Fruit fly (Drosophila melanogaster) whole organism, pupa: Measurements from ENCODE around the gene mri.

Experiments used
- CG15710 ChIP-seq: fragments of 200-800 bp; sonication (Bioruptor generic); optimal IDR thresholded peaks from 2 replicates; lab custom pipeline; 2018; ENCODE audit warnings: missing biosample characterization, mild to moderate bottlenecking, missing genetic modification characterization, moderate library complexity
- CG17806 ChIP-seq: fragments of 200-800 bp; sonication (Bioruptor generic); optimal IDR thresholded peaks from 2 replicates; lab custom pipeline; 2018; ENCODE audit warnings: missing biosample characterization, mild to moderate bottlenecking, missing genetic modification characterization, moderate library complexity
- CG34367 ChIP-seq: fragments of 200-800 bp; sonication (Bioruptor generic); optimal IDR thresholded peaks from 2 replicates; lab custom pipeline; 2018; ENCODE audit warnings: missing biosample characterization, mild to moderate bottlenecking, missing genetic modification characterization
- CG8159 ChIP-seq: fragments of 200-800 bp; sonication (Bioruptor generic); optimal IDR thresholded peaks from 3 replicates; lab custom pipeline; 2018; ENCODE audit warnings: missing biosample characterization, mild to moderate bottlenecking, missing genetic modification characterization, moderate library complexity
- EcR ChIP-seq: fragments of 200-800 bp; sonication (Bioruptor generic); optimal IDR thresholded peaks from 3 replicates; lab custom pipeline; 2019; ENCODE audit warnings: missing biosample characterization, missing genetic modification characterization, mild to moderate bottlenecking, moderate library complexity, missing genetic modification reagents
- Pif1A ChIP-seq: fragments of 200-800 bp; sonication (Bioruptor generic); optimal IDR thresholded peaks from 3 replicates; lab custom pipeline; 2016; ENCODE audit warnings: missing biosample characterization, missing genetic modification characterization
- fd96Ca ChIP-seq: fragments of 200-800 bp; sonication (Bioruptor generic); IDR thresholded peaks from 3 replicates; pipeline ENCODE4 v1.3.6; 2022; ENCODE audit warnings: missing biosample characterization, missing genetic modification characterization

DNA sequence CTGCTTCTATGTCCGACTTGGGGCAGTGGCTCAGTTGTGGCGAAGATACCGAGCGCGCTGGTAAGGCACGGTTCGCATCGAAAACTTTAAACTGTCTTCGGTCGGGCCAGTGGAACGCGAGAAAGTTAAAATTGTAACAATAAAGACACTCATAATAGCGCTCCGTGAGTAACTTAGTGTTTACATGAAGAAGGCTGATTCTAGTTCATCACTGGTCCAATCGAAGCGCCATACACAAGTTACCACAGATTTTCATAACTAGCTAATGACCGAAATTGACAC, 19.8 kb upstream of the mri start:
- TF ChIP-seq CG34367 (tag; lab: Kevin White, UChicago) (no peak), Pif1A (GFP tag; lab: Kevin White, UChicago) (no peak), CG8159 (tag; lab: Kevin White, UChicago) (no peak), CG15710 (tag; lab: Kevin White, UChicago) (no peak), fd96Ca (GFP tag; lab: Robert Waterston, UW) (no peak), CG17806 (tag; lab: Kevin White, UChicago) (no peak), EcR (GFP tag; lab: Kevin White, UChicago) (no peak)
